Fruit fly (Drosophila melanogaster): ENCODE data around the gene Gr39a.

Gene Gr39a

DNA sequence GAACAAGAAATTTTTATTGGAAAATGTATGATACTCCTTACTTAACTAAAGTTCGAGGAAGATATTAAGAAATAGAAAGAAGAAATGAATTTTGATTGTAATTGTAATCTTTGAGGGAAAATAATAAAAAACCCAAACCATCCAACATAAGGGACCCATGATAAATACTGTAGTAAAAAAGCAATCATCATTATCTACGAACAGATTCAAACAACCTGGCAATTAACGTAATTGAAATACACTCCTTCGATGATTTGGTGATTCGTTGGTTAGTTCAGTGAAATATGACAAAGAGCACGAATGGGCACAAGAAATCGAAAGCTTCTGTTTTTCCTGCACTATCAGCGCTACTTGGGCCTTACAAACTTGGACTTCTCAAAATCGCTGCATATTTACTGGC is at the start of gene Gr39a:
TSS of gene Gr39a (plus strand) at position 301 of the 400 bp plus-strand sequence.
- TF ChIP-seq usp (GFP tag; optimal IDR thresholded peaks at IDR 0.05): no peak

DNA sequence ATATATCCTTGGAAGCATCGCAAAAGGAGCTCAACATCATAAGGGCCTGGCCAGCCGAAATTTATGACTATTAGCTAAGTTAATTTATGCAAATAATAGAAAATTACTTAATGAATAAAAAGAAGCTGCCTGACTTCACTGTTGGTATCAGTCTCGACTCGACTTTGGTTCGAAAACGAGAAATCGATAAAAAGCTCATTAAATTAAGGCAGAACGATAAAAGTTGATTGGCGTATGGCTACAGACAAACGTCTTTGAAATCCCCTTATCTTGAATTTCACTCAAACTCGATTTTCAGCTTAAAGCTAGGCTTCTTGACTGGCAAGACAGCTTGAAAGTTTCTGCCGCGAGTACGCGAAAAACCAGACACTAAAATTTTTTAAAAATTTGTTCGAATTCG is 48.2 kb upstream of the Gr39a start:
- TF ChIP-seq woc (GFP tag; optimal IDR thresholded peaks at IDR 0.05) (no peak), fru (GFP tag; optimal IDR thresholded peaks at IDR 0.05) (no peak), Dfd (GFP tag; optimal IDR thresholded peaks at IDR 0.05) (no peak), Abd-B (GFP tag; optimal IDR thresholded peaks at IDR 0.05) (no peak), pan (optimal IDR thresholded peaks at IDR 0.05) (no peak), dl (GFP tag; optimal IDR thresholded peaks at IDR 0.05; ENCODE audit: insufficient read depth in 1 of 2, partially characterized antibody in 2 of 2) (no peak), Jra (GFP tag; optimal IDR thresholded peaks at IDR 0.05) (no peak), dmrt93B (GFP tag; optimal IDR thresholded peaks at IDR 0.05) (no peak), N (GFP tag; optimal IDR thresholded peaks at IDR 0.05) (no peak), OdsH (GFP tag; optimal IDR thresholded peaks at IDR 0.05) (no peak), lola (GFP tag; optimal IDR thresholded peaks at IDR 0.05) (no peak), Myc (optimal IDR thresholded peaks at IDR 0.05) (no peak), Vsx2 (GFP tag; optimal IDR thresholded peaks at IDR 0.05; ENCODE audit: partially characterized antibody) (no peak)

DNA sequence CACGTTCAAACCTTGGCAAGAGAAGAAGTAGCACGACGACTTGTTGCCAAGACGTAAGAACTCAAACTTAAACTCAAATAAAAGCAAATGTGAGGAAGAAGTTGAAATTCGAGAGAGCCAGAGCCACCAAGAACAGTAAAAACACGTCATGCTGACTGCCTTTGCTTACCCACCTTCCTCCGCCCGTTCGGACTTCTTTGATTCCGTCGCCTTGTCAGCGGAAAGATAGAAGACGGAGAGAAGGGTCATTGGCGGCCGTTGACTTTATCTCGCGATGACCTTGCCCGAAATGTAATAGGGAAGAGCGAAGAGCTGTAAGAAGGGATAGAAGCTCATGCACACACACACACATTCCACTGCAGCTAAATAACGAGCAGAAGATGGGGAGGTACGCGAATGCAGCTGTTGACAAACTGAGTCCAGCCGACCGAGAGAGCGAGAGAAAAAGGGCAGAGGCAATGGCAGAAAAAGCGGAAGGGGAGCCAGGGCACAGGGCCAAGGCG is 46.5 kb upstream of the Gr39a start:
- TF ChIP-seq rgr (GFP tag; optimal IDR thresholded peaks at IDR 0.05): peak; percentile 4
- TF ChIP-seq ey (GFP tag; optimal IDR thresholded peaks at IDR 0.05): no peak
- peak; percentile 41 for TF ChIP-seq Dif (GFP tag; optimal IDR thresholded peaks at IDR 0.05; ENCODE audit: partially characterized antibody)
- peak; percentile 6 for TF ChIP-seq sage (GFP tag; optimal IDR thresholded peaks at IDR 0.05)
- peak; percentile 96 for TF ChIP-seq psq (GFP tag; optimal IDR thresholded peaks at IDR 0.05)
- TF ChIP-seq Mio (GFP tag; optimal IDR thresholded peaks at IDR 0.05): no peak
- peak; percentile 12 for TF ChIP-seq woc (GFP tag; optimal IDR thresholded peaks at IDR 0.05)
- TF ChIP-seq Abd-B (GFP tag; optimal IDR thresholded peaks at IDR 0.05): no peak
- no peak for TF ChIP-seq Myc (optimal IDR thresholded peaks at IDR 0.05)
- TF ChIP-seq fru (GFP tag; optimal IDR thresholded peaks at IDR 0.05): peak; percentile 49
- no peak for TF ChIP-seq lola (GFP tag; optimal IDR thresholded peaks at IDR 0.05)
- no peak for TF ChIP-seq Rel (GFP tag; optimal IDR thresholded peaks at IDR 0.05)
- TF ChIP-seq Rel (tag; optimal IDR thresholded peaks at IDR 0.05): peak; percentile 71
- TF ChIP-seq Hr83 (GFP tag; optimal IDR thresholded peaks at IDR 0.05; ENCODE audit: poor library complexity, severe bottlenecking): peak; percentile 43
- peak; percentile 70 for TF ChIP-seq brk (GFP tag; optimal IDR thresholded peaks at IDR 0.05)
- no peak for TF ChIP-seq HLH106 (tag; optimal IDR thresholded peaks at IDR 0.05)
- TF ChIP-seq Hnf4 (GFP tag; optimal IDR thresholded peaks at IDR 0.05): no peak
- no peak for TF ChIP-seq jim (GFP tag; optimal IDR thresholded peaks at IDR 0.05)

DNA sequence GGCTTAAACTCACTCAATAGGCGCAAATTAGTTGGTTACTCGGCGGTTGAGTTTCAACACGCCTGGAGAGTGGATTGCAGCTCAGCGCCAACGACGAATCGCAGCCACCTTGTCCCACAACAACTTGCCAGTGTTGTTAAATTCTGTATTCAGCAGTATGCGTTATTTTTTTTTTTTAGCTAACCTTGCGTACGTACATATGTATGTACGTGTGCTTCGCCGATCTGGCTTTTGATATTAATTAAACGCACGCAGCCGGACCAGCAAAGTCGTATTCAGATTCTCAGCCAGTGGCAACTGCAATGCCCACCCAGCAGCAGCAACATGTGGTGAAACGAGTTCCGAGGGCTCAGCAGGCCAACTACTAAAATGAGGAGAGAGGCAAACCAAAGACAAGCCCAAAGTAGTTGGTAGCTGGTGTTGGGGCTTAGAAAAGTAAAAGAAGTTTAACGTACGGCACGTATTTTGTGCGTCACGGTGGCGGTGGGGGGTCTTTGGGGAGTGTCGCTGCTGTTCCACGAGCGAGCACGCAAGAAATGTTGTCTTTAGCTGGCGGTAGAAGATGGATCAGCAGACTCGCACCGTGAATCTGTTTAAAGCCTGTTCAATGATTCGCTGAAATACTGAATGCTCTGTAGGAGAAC is 45.3 kb upstream of the Gr39a start:
- TF ChIP-seq dsf (GFP tag; optimal IDR thresholded peaks at IDR 0.05; ENCODE audit: borderline replicate concordance) (no peak), Vsx2 (GFP tag; optimal IDR thresholded peaks at IDR 0.05; ENCODE audit: partially characterized antibody) (no peak), rgr (GFP tag; optimal IDR thresholded peaks at IDR 0.05) (peak; percentile 5), sv (GFP tag; optimal IDR thresholded peaks at IDR 0.05) (no peak), Hnf4 (GFP tag; optimal IDR thresholded peaks at IDR 0.05) (peak; percentile 18), pan (optimal IDR thresholded peaks at IDR 0.05) (no peak), Mio (GFP tag; optimal IDR thresholded peaks at IDR 0.05) (no peak), psq (GFP tag; optimal IDR thresholded peaks at IDR 0.05) (no peak)

- peak; percentile 2 for TF ChIP-seq Vsx2 (GFP tag; optimal IDR thresholded peaks at IDR 0.05; ENCODE audit: partially characterized antibody)
- no peak for TF ChIP-seq CG32264 (GFP tag; optimal IDR thresholded peaks at IDR 0.05)
- TF ChIP-seq Hr83 (GFP tag; optimal IDR thresholded peaks at IDR 0.05; ENCODE audit: poor library complexity, severe bottlenecking): no peak
These were observed 43.8 kb upstream of the Gr39a start for dm6 chr2L:21246687-21247086.

dm6 chr2L:21247967-21248366 is 42.6 kb upstream of the Gr39a start:
- TF ChIP-seq Abd-B (GFP tag; optimal IDR thresholded peaks at IDR 0.05) (no peak), Dif (GFP tag; optimal IDR thresholded peaks at IDR 0.05; ENCODE audit: partially characterized antibody) (no peak), CG9705 (GFP tag; optimal IDR thresholded peaks at IDR 0.05) (no peak), Vsx2 (GFP tag; optimal IDR thresholded peaks at IDR 0.05; ENCODE audit: partially characterized antibody) (no peak), woc (GFP tag; optimal IDR thresholded peaks at IDR 0.05) (no peak), Dfd (GFP tag; optimal IDR thresholded peaks at IDR 0.05) (no peak), usp (GFP tag; optimal IDR thresholded peaks at IDR 0.05) (no peak), sv (GFP tag; optimal IDR thresholded peaks at IDR 0.05) (no peak), Hr83 (GFP tag; optimal IDR thresholded peaks at IDR 0.05; ENCODE audit: poor library complexity, severe bottlenecking) (no peak), tai (GFP tag; optimal IDR thresholded peaks at IDR 0.05) (no peak)

Data from whole organism, wandering third instar larva.